Fruit fly (Drosophila melanogaster) whole organism, embryonic: Measurements from ENCODE around the gene Kah.

Experiments used
- Awh ChIP-seq: fragments of 200-800 bp; sonication (Bioruptor generic); IDR thresholded peaks from 2 replicates; pipeline ENCODE4, ENCODE4 v1.3.6; 2022; ENCODE audit warnings: missing biosample characterization, missing genetic modification characterization
- CG12236 ChIP-seq: fragments of 200-800 bp; sonication (Bioruptor generic); optimal IDR thresholded peaks from 2 replicates; lab custom pipeline; 2016; ENCODE audit warnings: missing biosample characterization, missing genetic modification characterization
- CG14710 ChIP-seq: fragments of 200-800 bp; sonication (Bioruptor generic); optimal IDR thresholded peaks from 3 replicates; lab custom pipeline; 2019; ENCODE audit warnings: missing biosample characterization, mild to moderate bottlenecking, missing genetic modification characterization, moderate library complexity
- CG1603 ChIP-seq: fragments of 200-800 bp; sonication (Bioruptor generic); optimal IDR thresholded peaks from 2 replicates; lab custom pipeline; 2019; ENCODE audit warnings: missing biosample characterization, mild to moderate bottlenecking, missing genetic modification characterization, moderate library complexity
- CG16815 ChIP-seq: fragments of 200-800 bp; sonication (Bioruptor generic); optimal IDR thresholded peaks from 3 replicates; lab custom pipeline; 2017; ENCODE audit warnings: missing biosample characterization, mild to moderate bottlenecking, missing genetic modification characterization
- CG18476 ChIP-seq: fragments of 200-800 bp; sonication (Bioruptor generic); optimal IDR thresholded peaks from 2 replicates; lab custom pipeline; 2016; ENCODE audit warnings: missing biosample characterization, mild to moderate bottlenecking, missing genetic modification characterization
- CG18764 ChIP-seq: fragments of 200-800 bp; sonication (Bioruptor generic); optimal IDR thresholded peaks from 3 replicates; lab custom pipeline; 2016; ENCODE audit warnings: missing biosample characterization, missing genetic modification characterization
- CG4360 ChIP-seq: fragments of 200-800 bp; sonication (Bioruptor generic); IDR thresholded peaks from 2 replicates; pipeline ENCODE4 v1.3.6; 2022; ENCODE audit warnings: missing biosample characterization, missing genetic modification characterization
- CG8765 ChIP-seq: fragments of 200-800 bp; sonication (Bioruptor generic); IDR thresholded peaks from 2 replicates; pipeline ENCODE4 v1.3.6; 2022; ENCODE audit warnings: missing biosample characterization, missing genetic modification characterization
- D ChIP-seq, 2 experiments: fragments of 200-800 bp in 1 of 2; fragments of >200 bp in 1 of 2; sonication (Bioruptor generic) in 1 of 2; optimal IDR thresholded peaks; 2 replicates in 1 of 2; 3 replicates in 1 of 2; lab custom pipeline; 2017; ENCODE audit warnings: mild to moderate bottlenecking in 1 of 2, missing biosample characterization in 1 of 2, missing genetic modification characterization in 1 of 2, missing genetic modification reagents in 1 of 2
- Doc2 ChIP-seq: fragments of 200-800 bp; sonication (Bioruptor generic); IDR thresholded peaks from 2 replicates; pipeline ENCODE4 v1.3.6; 2022; ENCODE audit warnings: missing biosample characterization, missing genetic modification characterization
- Drgx ChIP-seq: fragments of 200-800 bp; sonication (Bioruptor generic); IDR thresholded peaks from 2 replicates; pipeline ENCODE4 v1.3.6; 2022; ENCODE audit warnings: missing biosample characterization, missing genetic modification characterization
- MBD-R2 ChIP-seq: fragments of 200-800 bp; sonication (Bioruptor generic); IDR thresholded peaks from 2 replicates; pipeline ENCODE4 v1.3.6; 2022; ENCODE audit warnings: missing biosample characterization, missing genetic modification characterization
- Max ChIP-seq: fragments of 200-800 bp; sonication (Bioruptor generic); optimal IDR thresholded peaks from 2 replicates; lab custom pipeline; 2016; ENCODE audit warnings: missing biosample characterization, mild to moderate bottlenecking, missing genetic modification characterization
- Med ChIP-seq: fragments of 200-800 bp; sonication (Bioruptor generic); peaks from one replicate; lab custom pipeline; 2016; ENCODE audit warnings: missing biosample characterization, missing genetic modification characterization, mild to moderate bottlenecking, inconsistent platforms, moderate library complexity
- Stat92E ChIP-seq, 3 experiments: fragments of >200 bp in 2 of 3; fragments of 200-800 bp in 1 of 3; sonication (Bioruptor generic) in 1 of 3; optimal IDR thresholded peaks; 2 replicates each; lab custom pipeline; 2017 to 2019; ENCODE audit warnings: missing biosample characterization in 3 of 3, missing genetic modification characterization in 3 of 3, mild to moderate bottlenecking in 1 of 3, moderate library complexity in 1 of 3
- Tbp ChIP-seq: fragments of >200 bp; optimal IDR thresholded peaks from 2 replicates; lab custom pipeline; 2018; ENCODE audit warnings: missing biosample characterization, missing genetic modification characterization
- Trl ChIP-seq, 3 experiments: fragments of >200 bp in 2 of 3; fragments of 200-800 bp in 1 of 3; sonication (Bioruptor generic) in 1 of 3; optimal IDR thresholded peaks; 2 replicates in 1 of 3; 3 replicates in 2 of 3; lab custom pipeline; 2016 to 2017; ENCODE audit warnings: missing biosample characterization in 1 of 3, missing genetic modification characterization in 1 of 3
- bsh ChIP-seq, 2 experiments: fragments of 200-800 bp; sonication (Bioruptor generic); optimal IDR thresholded peaks; 2 replicates each; lab custom pipeline; 2017 to 2018; ENCODE audit warnings: mild to moderate bottlenecking in 2 of 2, missing biosample characterization in 2 of 2, missing genetic modification characterization in 2 of 2, moderate library complexity in 1 of 2
- chinmo ChIP-seq: fragments of 200-800 bp; sonication (Bioruptor generic); IDR thresholded peaks from 4 replicates; pipeline ENCODE4 v1.3.6; 2022; ENCODE audit warnings: missing biosample characterization, missing genetic modification characterization; ENCODE audit not compliant: partially characterized antibody
- corto ChIP-seq: fragments of 200-800 bp; sonication (Bioruptor generic); optimal IDR thresholded peaks from 2 replicates; lab custom pipeline; 2016; ENCODE audit warnings: missing biosample characterization, mild to moderate bottlenecking, missing genetic modification characterization, moderate library complexity
- crc ChIP-seq: fragments of 200-800 bp; sonication (Bioruptor generic); optimal IDR thresholded peaks from 2 replicates; lab custom pipeline; 2016; ENCODE audit warnings: missing biosample characterization, missing genetic modification characterization
- crol ChIP-seq: fragments of 200-800 bp; sonication (Bioruptor generic); IDR thresholded peaks from 2 replicates; pipeline ENCODE4 v1.3.6; 2022; ENCODE audit warnings: missing biosample characterization, missing genetic modification characterization
- eyg ChIP-seq: fragments of 200-800 bp; sonication (Bioruptor generic); optimal IDR thresholded peaks from 3 replicates; lab custom pipeline; 2016; ENCODE audit warnings: missing biosample characterization, missing genetic modification characterization
- hkb ChIP-seq, 2 experiments: fragments of 200-800 bp in 1 of 2; fragments of >200 bp in 1 of 2; sonication (Bioruptor generic) in 1 of 2; IDR thresholded peaks in 1 of 2; optimal IDR thresholded peaks in 1 of 2; 2 replicates each; pipeline versions ENCODE4 v1.3.6 to Lab custom; 2017 to 2022; ENCODE audit warnings: missing biosample characterization in 1 of 2, missing genetic modification characterization in 1 of 2
- jing ChIP-seq: fragments of 200-800 bp; sonication (Bioruptor generic); optimal IDR thresholded peaks from 2 replicates; lab custom pipeline; 2018; ENCODE audit warnings: missing biosample characterization, mild to moderate bottlenecking, missing genetic modification characterization
- kah ChIP-seq: fragments of 200-800 bp; sonication (Bioruptor generic); optimal IDR thresholded peaks from 2 replicates; lab custom pipeline; 2018; ENCODE audit warnings: missing biosample characterization, mild to moderate bottlenecking, missing genetic modification characterization
- kni ChIP-seq: fragments of 200-800 bp; sonication (Bioruptor generic); optimal IDR thresholded peaks from 3 replicates; lab custom pipeline; 2017; ENCODE audit warnings: mild to moderate bottlenecking, missing biosample characterization, missing genetic modification reagents, missing genetic modification characterization
- lbe ChIP-seq: fragments of 200-800 bp; sonication (Bioruptor generic); optimal IDR thresholded peaks from 2 replicates; lab custom pipeline; 2016; ENCODE audit warnings: missing biosample characterization, mild to moderate bottlenecking, missing genetic modification characterization
- lola ChIP-seq, 3 experiments: fragments of >200 bp in 2 of 3; fragments of 200-800 bp in 1 of 3; sonication (Bioruptor generic) in 1 of 3; optimal IDR thresholded peaks; 2 replicates each; lab custom pipeline; 2017 to 2019; ENCODE audit warnings: missing biosample characterization in 3 of 3, missing genetic modification characterization in 3 of 3, mild to moderate bottlenecking in 1 of 3, moderate library complexity in 1 of 3
- pho ChIP-seq: fragments of 200-800 bp; sonication (Bioruptor generic); optimal IDR thresholded peaks from 2 replicates; lab custom pipeline; 2016; ENCODE audit warnings: missing biosample characterization, missing genetic modification characterization
- sd ChIP-seq: fragments of 200-800 bp; sonication (Bioruptor generic); optimal IDR thresholded peaks from 3 replicates; lab custom pipeline; 2018; ENCODE audit warnings: missing biosample characterization, mild to moderate bottlenecking, missing genetic modification characterization, moderate library complexity
- sens ChIP-seq: fragments of 200-800 bp; sonication (Bioruptor generic); peaks from one replicate; lab custom pipeline; 2016; ENCODE audit warnings: missing biosample characterization, missing genetic modification characterization

Kah gene

DNA sequence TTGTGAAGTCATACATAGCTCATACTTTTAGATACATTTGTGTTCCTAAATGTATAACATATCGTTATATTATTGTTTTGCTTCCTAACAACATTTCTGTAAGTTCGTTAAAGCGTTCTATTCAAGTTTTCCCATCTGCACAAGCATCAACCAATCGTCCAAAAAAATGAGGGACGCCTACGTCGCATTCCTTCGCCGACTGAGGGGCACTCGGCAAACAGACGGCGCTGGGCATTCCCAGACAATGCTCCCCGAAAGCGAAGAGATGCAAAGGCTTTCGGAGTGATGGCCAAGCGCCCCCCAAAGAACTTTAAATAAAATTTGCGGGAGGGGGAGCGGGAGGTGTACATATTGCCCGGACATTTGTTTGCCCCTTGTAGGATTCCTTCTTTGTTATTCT is 21.7 kb upstream of the Kah start (continued):
- TF ChIP-seq pho (GFP tag; lab: Kevin White, UChicago) (no peak), jing (no peak), hkb (optimal IDR thresholded peaks at IDR 0.05; lab: Kevin White, UChicago) (no peak), hkb (GFP tag; IDR thresholded peaks at IDR 0.05; lab: Robert Waterston, UW) (no peak), Tbp (GFP tag; lab: Kevin White, UChicago) (no peak), crol (GFP tag; lab: Robert Waterston, UW) (peak; percentile 75), kni (GFP tag; lab: Kevin White, UChicago) (no peak), eyg (GFP tag; lab: Kevin White, UChicago) (no peak), CG8765 (GFP tag; lab: Robert Waterston, UW) (no peak), CG18476 (GFP tag; lab: Kevin White, UChicago) (no peak), kah (GFP tag; lab: Kevin White, UChicago) (no peak), Trl (optimal IDR thresholded peaks at IDR 0.05; lab: Kevin White, UChicago) (no peak), Trl (GFP tag; optimal IDR thresholded peaks at IDR 0.05; lab: Kevin White, UChicago) (no peak), CG1603 (no peak), lola (GFP tag; optimal IDR thresholded peaks at IDR 0.05; lab: Kevin White, UChicago) (no peak), Doc2 (no peak)

dm6 chr3L:609163-609562 is 20.1 kb upstream of the Kah start:
- TF ChIP-seq CG16815: no peak
- no peak for TF ChIP-seq MBD-R2 (GFP tag; lab: Robert Waterston, UW)
- TF ChIP-seq bsh (GFP tag; optimal IDR thresholded peaks at IDR 0.05; lab: Kevin White, UChicago): peak in 1 of 2 experiments; percentile 30
- TF ChIP-seq sd: peak; percentile 30
- TF ChIP-seq crol (GFP tag; lab: Robert Waterston, UW): 0 out of 2 replicates have a peak, but pooled peaks have one; percentile 30
- peak; percentile 23 for TF ChIP-seq Med (GFP tag; lab: Kevin White, UChicago)
- TF ChIP-seq crc (GFP tag; lab: Kevin White, UChicago): no peak
- TF ChIP-seq Stat92E (GFP tag; optimal IDR thresholded peaks at IDR 0.05; lab: Kevin White, UChicago): peak in 1 of 3 experiments; percentile 76

DNA sequence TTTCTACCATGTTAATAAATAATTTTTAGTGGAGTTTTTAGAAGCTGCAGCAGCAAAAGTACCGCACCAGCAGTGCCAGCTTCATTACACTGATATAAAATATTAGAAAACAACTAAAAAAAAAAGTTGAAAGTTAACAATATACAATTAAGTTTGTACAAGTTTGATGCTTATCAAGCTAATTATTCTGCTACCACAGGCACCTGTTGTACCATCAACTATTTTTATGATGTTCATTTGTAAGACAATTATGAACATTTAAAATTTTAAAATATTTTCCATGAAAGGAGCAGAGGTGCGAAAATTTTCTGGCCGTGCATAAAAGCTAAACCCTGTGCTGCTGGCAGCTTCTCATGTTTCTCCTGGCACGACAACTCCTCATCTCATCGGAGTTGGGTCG is 19.3 kb upstream of the Kah start:
- TF ChIP-seq lbe (peak; percentile 24), bsh (GFP tag; optimal IDR thresholded peaks at IDR 0.05; lab: Kevin White, UChicago) (peak in 1 of 2 experiments; percentile 73), Drgx (GFP tag; lab: Robert Waterston, UW) (peak; percentile 67; the same call in 1 of the 2 replicates), CG14710 (tag; lab: Kevin White, UChicago) (no peak), CG18764 (no peak), Med (GFP tag; lab: Kevin White, UChicago) (peak; percentile 12), corto (GFP tag; lab: Kevin White, UChicago) (peak; percentile 57), CG12236 (GFP tag; lab: Kevin White, UChicago) (no peak)

DNA sequence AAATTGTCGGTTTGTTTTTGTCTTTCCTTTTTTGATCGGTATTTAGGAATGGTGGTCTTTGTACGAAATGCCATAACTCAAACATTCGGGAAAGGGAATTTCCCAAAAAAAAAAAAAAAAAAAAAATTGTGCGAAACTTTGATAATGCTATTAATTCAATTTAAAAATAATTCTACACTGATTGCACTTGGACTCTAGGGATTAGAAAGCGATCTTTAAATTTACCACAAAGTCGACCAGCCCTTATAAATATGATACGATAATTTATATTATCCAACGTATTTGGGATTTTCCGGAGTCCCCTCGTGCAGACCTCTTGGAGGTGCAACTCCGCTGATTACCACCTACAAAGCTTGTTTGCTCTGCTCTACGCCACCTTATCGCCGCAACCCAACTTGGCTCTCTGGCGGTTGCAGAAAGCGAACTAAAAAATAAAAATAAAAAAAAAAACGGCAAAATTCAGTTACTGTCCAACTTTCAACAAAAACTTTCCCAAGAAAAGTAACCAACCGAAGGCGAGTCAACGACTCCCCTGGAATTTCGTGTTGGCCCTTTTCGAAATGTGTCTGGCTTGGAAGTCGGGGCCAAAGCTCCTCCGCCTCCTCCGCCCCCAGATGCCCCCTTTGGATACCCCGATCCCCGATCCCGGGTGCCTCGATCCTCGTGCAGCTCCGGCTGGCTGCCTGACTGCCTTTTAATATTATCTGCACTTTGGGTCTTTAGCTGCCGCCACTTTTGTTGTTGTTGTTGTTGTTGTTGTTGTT is 18.7 kb upstream of the Kah start:
- TF ChIP-seq chinmo (0 out of 4 replicates have a peak, but pooled peaks have one; percentile 35), Awh (GFP tag; lab: Robert Waterston, UW) (0 out of 2 replicates have a peak, but pooled peaks have one; percentile 37), Max (GFP tag; lab: Kevin White, UChicago) (no peak), D (optimal IDR thresholded peaks at IDR 0.05; lab: Kevin White, UChicago) (no peak), D (GFP tag; optimal IDR thresholded peaks at IDR 0.05; lab: Kevin White, UChicago) (no peak), sens (GFP tag; lab: Kevin White, UChicago) (peak; percentile 51), CG4360 (GFP tag; lab: Robert Waterston, UW) (peak; percentile 55; the same call in 1 of the 2 replicates)
